Fruit fly (Drosophila melanogaster) whole organism, embryonic: Measurements from ENCODE around the gene gcm.

Source experiments
- C15 ChIP-seq: fragments of 200-800 bp; sonication (Bioruptor generic); IDR thresholded peaks from 3 replicates; pipeline ENCODE4 v1.3.6; 2022; ENCODE audit warnings: missing biosample characterization, missing genetic modification characterization
- CG10147 ChIP-seq: fragments of 200-800 bp; sonication (Bioruptor generic); optimal IDR thresholded peaks from 2 replicates; lab custom pipeline; 2019; ENCODE audit warnings: missing biosample characterization, mild to moderate bottlenecking, missing genetic modification characterization, moderate library complexity
- CG10543 ChIP-seq: fragments of 200-800 bp; sonication (Bioruptor generic); optimal IDR thresholded peaks from 3 replicates; lab custom pipeline; 2017; ENCODE audit warnings: missing biosample characterization, mild to moderate bottlenecking, missing genetic modification characterization, moderate library complexity
- CG11560 ChIP-seq: fragments of 200-800 bp; sonication (Bioruptor generic); IDR thresholded peaks from 3 replicates; pipeline ENCODE4 v1.3.6; 2022; ENCODE audit warnings: missing biosample characterization, missing genetic modification characterization
- CG12659 ChIP-seq: fragments of 200-800 bp; sonication (Bioruptor generic); optimal IDR thresholded peaks from 3 replicates; lab custom pipeline; 2017; ENCODE audit warnings: mild to moderate bottlenecking, missing biosample characterization, missing genetic modification reagents, missing genetic modification characterization
- CG13287 ChIP-seq: fragments of 200-800 bp; sonication (Bioruptor generic); IDR thresholded peaks from 2 replicates; pipeline ENCODE4 v1.3.6; 2022; ENCODE audit warnings: missing biosample characterization, missing genetic modification characterization; ENCODE audit not compliant: partially characterized antibody
- CG13296 ChIP-seq: fragments of 200-800 bp; sonication (Bioruptor generic); optimal IDR thresholded peaks from 3 replicates; lab custom pipeline; 2018; ENCODE audit warnings: missing biosample characterization, mild to moderate bottlenecking, missing genetic modification characterization
- CG15269 ChIP-seq: fragments of 200-800 bp; sonication (Bioruptor generic); optimal IDR thresholded peaks from 2 replicates; lab custom pipeline; 2018; ENCODE audit warnings: missing biosample characterization, mild to moderate bottlenecking, missing genetic modification characterization, moderate library complexity
- CG17829 ChIP-seq: fragments of 200-800 bp; optimal IDR thresholded peaks from 2 replicates; lab custom pipeline; 2019; ENCODE audit warnings: missing biosample characterization, mild to moderate bottlenecking, missing genetic modification characterization, moderate library complexity
- CG2199 ChIP-seq: fragments of 200-800 bp; sonication (Bioruptor generic); IDR thresholded peaks from 3 replicates; pipeline ENCODE4 v1.3.6; 2022; ENCODE audit warnings: missing biosample characterization, missing genetic modification characterization
- CG30020 ChIP-seq: fragments of 200-800 bp; optimal IDR thresholded peaks from 2 replicates; lab custom pipeline; 2019; ENCODE audit warnings: missing biosample characterization, mild to moderate bottlenecking, missing genetic modification characterization, moderate library complexity
- CG3163 ChIP-seq: fragments of 200-800 bp; sonication (Bioruptor generic); optimal IDR thresholded peaks from 3 replicates; lab custom pipeline; 2016; ENCODE audit warnings: missing biosample characterization, missing genetic modification characterization
- CG32772 ChIP-seq: fragments of 200-800 bp; sonication (Bioruptor generic); IDR thresholded peaks from 2 replicates; pipeline ENCODE4 v1.3.6; 2022; ENCODE audit warnings: missing biosample characterization, missing genetic modification characterization
- CG3281 ChIP-seq: fragments of 200-800 bp; sonication (Bioruptor generic); optimal IDR thresholded peaks from 3 replicates; lab custom pipeline; 2017; ENCODE audit warnings: missing biosample characterization, mild to moderate bottlenecking, missing genetic modification characterization
- CG3407 ChIP-seq: fragments of 200-800 bp; sonication (Bioruptor generic); optimal IDR thresholded peaks from 2 replicates; lab custom pipeline; 2018; ENCODE audit warnings: missing biosample characterization, mild to moderate bottlenecking, missing genetic modification characterization
- CG3995 ChIP-seq: fragments of 200-800 bp; sonication (Bioruptor generic); optimal IDR thresholded peaks from 3 replicates; lab custom pipeline; 2016; ENCODE audit warnings: missing biosample characterization, missing genetic modification characterization
- CG4730 ChIP-seq: fragments of 200-800 bp; sonication (Bioruptor generic); IDR thresholded peaks from 2 replicates; pipeline ENCODE4 v1.3.6; 2022; ENCODE audit warnings: missing biosample characterization, missing genetic modification characterization
- CG5180 ChIP-seq: fragments of 200-800 bp; sonication (Bioruptor generic); optimal IDR thresholded peaks from 3 replicates; lab custom pipeline; 2017; ENCODE audit warnings: missing biosample characterization, missing genetic modification characterization, mild to moderate bottlenecking, moderate library complexity, missing genetic modification reagents
- CG5245 ChIP-seq: fragments of 200-800 bp; sonication (Bioruptor generic); optimal IDR thresholded peaks from 3 replicates; lab custom pipeline; 2016; ENCODE audit warnings: missing biosample characterization, missing genetic modification characterization
- CG6683 ChIP-seq: fragments of 200-800 bp; sonication (Bioruptor generic); optimal IDR thresholded peaks from 2 replicates; lab custom pipeline; 2017; ENCODE audit warnings: missing biosample characterization, mild to moderate bottlenecking, missing genetic modification characterization, missing genetic modification reagents
- CG7372 ChIP-seq: fragments of 200-800 bp; sonication (Bioruptor generic); IDR thresholded peaks from 2 replicates; pipeline ENCODE4 v1.3.6; 2022; ENCODE audit warnings: missing biosample characterization, missing genetic modification characterization
- CG9817 ChIP-seq: fragments of 200-800 bp; sonication (Bioruptor generic); optimal IDR thresholded peaks from 2 replicates; lab custom pipeline; 2018; ENCODE audit warnings: missing biosample characterization, mild to moderate bottlenecking, missing genetic modification characterization, moderate library complexity
- CHES-1-like ChIP-seq: fragments of 200-800 bp; sonication (Bioruptor generic); optimal IDR thresholded peaks from 2 replicates; lab custom pipeline; 2016; ENCODE audit warnings: missing biosample characterization, missing genetic modification characterization
- CoRest ChIP-seq: fragments of 200-800 bp; sonication (Bioruptor generic); optimal IDR thresholded peaks from 3 replicates; lab custom pipeline; 2018; ENCODE audit warnings: missing biosample characterization, mild to moderate bottlenecking, missing genetic modification characterization, moderate library complexity
- Drgx ChIP-seq: fragments of 200-800 bp; sonication (Bioruptor generic); IDR thresholded peaks from 2 replicates; pipeline ENCODE4 v1.3.6; 2022; ENCODE audit warnings: missing biosample characterization, missing genetic modification characterization
- Ets65A ChIP-seq: fragments of 200-800 bp; sonication (Bioruptor generic); peaks from one replicate; lab custom pipeline; 2016; ENCODE audit warnings: missing biosample characterization, missing genetic modification characterization
- Gug ChIP-seq: fragments of 200-800 bp; sonication (Bioruptor generic); IDR thresholded peaks from 4 replicates; pipeline ENCODE4 v1.3.6; 2022; ENCODE audit warnings: missing biosample characterization, missing genetic modification characterization
- HmgZ ChIP-seq: fragments of 200-800 bp; sonication (Bioruptor generic); optimal IDR thresholded peaks from 2 replicates; lab custom pipeline; 2018; ENCODE audit warnings: missing biosample characterization, mild to moderate bottlenecking, missing genetic modification characterization
- Med ChIP-seq: fragments of 200-800 bp; sonication (Bioruptor generic); peaks from one replicate; lab custom pipeline; 2016; ENCODE audit warnings: missing biosample characterization, missing genetic modification characterization, mild to moderate bottlenecking, inconsistent platforms, moderate library complexity
- Meics ChIP-seq: fragments of 200-800 bp; sonication (Bioruptor generic); optimal IDR thresholded peaks from 2 replicates; lab custom pipeline; 2017; ENCODE audit warnings: missing biosample characterization, mild to moderate bottlenecking, missing genetic modification characterization
- Nf-YA ChIP-seq: fragments of 200-800 bp; sonication (Bioruptor generic); IDR thresholded peaks from 2 replicates; pipeline ENCODE4 v1.3.6; 2022; ENCODE audit warnings: missing biosample characterization, missing genetic modification characterization
- Opbp ChIP-seq: fragments of 200-800 bp; sonication (Bioruptor generic); IDR thresholded peaks from 3 replicates; pipeline ENCODE4 v1.3.6; 2022; ENCODE audit warnings: missing biosample characterization, missing genetic modification characterization; ENCODE audit not compliant: partially characterized antibody
- Rfx ChIP-seq: fragments of 200-800 bp; sonication (Bioruptor generic); IDR thresholded peaks from 2 replicates; pipeline ENCODE4 v1.3.6; 2022; ENCODE audit warnings: missing biosample characterization, missing genetic modification characterization
- Sox102F ChIP-seq: fragments of 200-800 bp; sonication (Bioruptor generic); optimal IDR thresholded peaks from 2 replicates; lab custom pipeline; 2018; ENCODE audit warnings: missing biosample characterization, mild to moderate bottlenecking, missing genetic modification characterization, moderate library complexity
- Xrp1 ChIP-seq: fragments of 200-800 bp; sonication (Bioruptor generic); IDR thresholded peaks from 2 replicates; pipeline ENCODE4 v1.3.6; 2022; ENCODE audit warnings: missing biosample characterization, missing genetic modification characterization
- ash1 ChIP-seq: fragments of 200-800 bp; sonication (Bioruptor generic); optimal IDR thresholded peaks from 2 replicates; lab custom pipeline; 2018; ENCODE audit warnings: missing biosample characterization, mild to moderate bottlenecking, missing genetic modification characterization
- crol ChIP-seq: fragments of 200-800 bp; sonication (Bioruptor generic); IDR thresholded peaks from 2 replicates; pipeline ENCODE4 v1.3.6; 2022; ENCODE audit warnings: missing biosample characterization, missing genetic modification characterization
- fd96Cb ChIP-seq: fragments of 200-800 bp; sonication (Bioruptor generic); optimal IDR thresholded peaks from 2 replicates; lab custom pipeline; 2018; ENCODE audit warnings: missing biosample characterization, mild to moderate bottlenecking, missing genetic modification characterization, moderate library complexity
- gcm ChIP-seq: fragments of 200-800 bp; sonication (Bioruptor generic); optimal IDR thresholded peaks from 2 replicates; lab custom pipeline; 2019; ENCODE audit warnings: missing biosample characterization, mild to moderate bottlenecking, missing genetic modification characterization, moderate library complexity
- gem ChIP-seq: fragments of 200-800 bp; sonication (Bioruptor generic); optimal IDR thresholded peaks from 2 replicates; lab custom pipeline; 2019; ENCODE audit warnings: missing biosample characterization, mild to moderate bottlenecking, missing genetic modification characterization, moderate library complexity
- mam ChIP-seq: fragments of 200-800 bp; sonication (Bioruptor generic); optimal IDR thresholded peaks from 3 replicates; lab custom pipeline; 2016; ENCODE audit warnings: missing biosample characterization, missing genetic modification characterization
- pros ChIP-seq: fragments of 200-800 bp; sonication (Bioruptor generic); optimal IDR thresholded peaks from 3 replicates; lab custom pipeline; 2019; ENCODE audit warnings: missing biosample characterization, mild to moderate bottlenecking, missing genetic modification characterization, moderate library complexity
- row ChIP-seq: fragments of 200-800 bp; sonication (Bioruptor generic); IDR thresholded peaks from 3 replicates; pipeline ENCODE4 v1.3.6; 2022; ENCODE audit warnings: missing biosample characterization, missing genetic modification characterization
- salm ChIP-seq: fragments of 200-800 bp; sonication (Bioruptor generic); optimal IDR thresholded peaks from 2 replicates; lab custom pipeline; 2018; ENCODE audit warnings: missing biosample characterization, mild to moderate bottlenecking, missing genetic modification characterization
- scrt ChIP-seq: fragments of 200-800 bp; sonication (Bioruptor generic); optimal IDR thresholded peaks from 2 replicates; lab custom pipeline; 2018; ENCODE audit warnings: missing biosample characterization, mild to moderate bottlenecking, missing genetic modification characterization, moderate library complexity
- sens-2 ChIP-seq: fragments of 200-800 bp; sonication (Bioruptor generic); IDR thresholded peaks from 2 replicates; pipeline ENCODE4 v1.3.6; 2022; ENCODE audit warnings: missing biosample characterization, missing genetic modification characterization
- slbo ChIP-seq: fragments of 200-800 bp; sonication (Bioruptor generic); IDR thresholded peaks from 2 replicates; pipeline ENCODE4 v1.3.6; 2022; ENCODE audit warnings: missing biosample characterization, missing genetic modification characterization
- sqz ChIP-seq: fragments of 200-800 bp; sonication (Bioruptor generic); optimal IDR thresholded peaks from 3 replicates; lab custom pipeline; 2018; ENCODE audit warnings: missing biosample characterization, mild to moderate bottlenecking, missing genetic modification characterization
- sr ChIP-seq: fragments of 200-800 bp; sonication (Bioruptor generic); IDR thresholded peaks from 3 replicates; pipeline ENCODE4 v1.3.6; 2022; ENCODE audit warnings: missing biosample characterization, missing genetic modification characterization

Gene gcm

dm6 chr2L:9565387-9565786 is 16.2 kb downstream of the gcm start, which contains the start of gene CG46468:
CG46468 (minus strand) TSS chr2L:9565438.
- TF ChIP-seq crol (GFP tag; lab: Robert Waterston, UW) (peak; percentile 71), CG4730 (GFP tag; lab: Robert Waterston, UW) (0 out of 2 replicates have a peak, but pooled peaks have one; percentile 10), sr (GFP tag; lab: Robert Waterston, UW) (peak; percentile 55; the same call in 2 of the 3 replicates), Rfx (GFP tag; lab: Robert Waterston, UW) (0 out of 2 replicates have a peak, but pooled peaks have one; percentile 20), CG32772 (GFP tag; lab: Robert Waterston, UW) (peak; percentile 11; the same call in 1 of the 2 replicates), Med (GFP tag; lab: Kevin White, UChicago) (peak; percentile 38), CG3163 (GFP tag; lab: Kevin White, UChicago) (no peak), CG2199 (no peak), Ets65A (GFP tag; lab: Kevin White, UChicago) (peak; percentile 10), Drgx (GFP tag; lab: Robert Waterston, UW) (no peak), CG3995 (GFP tag; lab: Kevin White, UChicago) (no peak), row (GFP tag; lab: Robert Waterston, UW) (0 out of 3 replicates have a peak, but pooled peaks have one; percentile 17), CG7372 (0 out of 2 replicates have a peak, but pooled peaks have one; percentile 9)

- TF ChIP-seq mam (GFP tag; lab: Kevin White, UChicago) (no peak), CG10147 (GFP tag; lab: Kevin White, UChicago) (peak; percentile 31), C15 (GFP tag; lab: Robert Waterston, UW) (no peak), Opbp (GFP tag; lab: Robert Waterston, UW) (no peak), gcm (GFP tag; lab: Kevin White, UChicago) (peak; percentile 56), CG9817 (tag; lab: Kevin White, UChicago) (peak; percentile 57), ash1 (GFP tag; lab: Kevin White, UChicago) (no peak), CG13296 (peak; percentile 49), CG12659 (GFP tag; lab: Kevin White, UChicago) (peak; percentile 31), Gug (GFP tag; lab: Robert Waterston, UW) (0 out of 4 replicates have a peak, but pooled peaks have one; percentile 15), CG17829 (peak; percentile 29), CG6683 (GFP tag; lab: Kevin White, UChicago) (peak; percentile 14), fd96Cb (tag; lab: Kevin White, UChicago) (peak; percentile 32), pros (GFP tag; lab: Kevin White, UChicago) (no peak), CHES-1-like (GFP tag; lab: Kevin White, UChicago) (no peak), CG3407 (GFP tag; lab: Kevin White, UChicago) (no peak), sqz (GFP tag; lab: Kevin White, UChicago) (no peak), sens-2 (GFP tag; lab: Robert Waterston, UW) (no peak), CG30020 (no peak), HmgZ (no peak), CG5180 (peak; percentile 2), CG5245 (no peak), CG10543 (GFP tag; lab: Kevin White, UChicago) (peak; percentile 16), CG15269 (tag; lab: Kevin White, UChicago) (peak; percentile 67), row (GFP tag; lab: Robert Waterston, UW) (peak; percentile 55), Xrp1 (GFP tag; lab: Robert Waterston, UW) (0 out of 2 replicates have a peak, but pooled peaks have one; percentile 29), salm (tag; lab: Kevin White, UChicago) (no peak), Nf-YA (GFP tag; lab: Robert Waterston, UW) (peak; percentile 38; the same call in 1 of the 2 replicates), Meics (GFP tag; lab: Kevin White, UChicago) (peak; percentile 51), scrt (GFP tag; lab: Kevin White, UChicago) (peak; percentile 23), CG3281 (peak; percentile 48), CG11560 (tag; lab: Robert Waterston, UW) (peak; percentile 43; the same call in 1 of the 3 replicates), CoRest (peak; percentile 63), gem (peak; percentile 75), Sox102F (GFP tag; lab: Kevin White, UChicago) (peak; percentile 68), slbo (peak; percentile 35; the same call in 1 of the 2 replicates), CG13287 (GFP tag; lab: Robert Waterston, UW) (no peak)
Measured at dm6 chr2L:9564527-9564926, 17.0 kb downstream of the gcm start.
